Fruit fly (Drosophila melanogaster) Kc167 (cell line): ENCODE results near the gene Ugt36A1.

Experiments
- Myc ChIP-seq: fragments of >200 bp; optimal IDR thresholded peaks from 2 replicates; lab custom pipeline; 2017; ENCODE audit warnings: missing external identifiers
- psq ChIP-seq: fragments of >200 bp; optimal IDR thresholded peaks from 2 replicates; lab custom pipeline; 2017; ENCODE audit warnings: missing external identifiers
- ttk ChIP-seq: sonication (Bioruptor generic); optimal IDR thresholded peaks from 2 replicates; lab custom pipeline; 2017; ENCODE audit warnings: missing external identifiers

DNA sequence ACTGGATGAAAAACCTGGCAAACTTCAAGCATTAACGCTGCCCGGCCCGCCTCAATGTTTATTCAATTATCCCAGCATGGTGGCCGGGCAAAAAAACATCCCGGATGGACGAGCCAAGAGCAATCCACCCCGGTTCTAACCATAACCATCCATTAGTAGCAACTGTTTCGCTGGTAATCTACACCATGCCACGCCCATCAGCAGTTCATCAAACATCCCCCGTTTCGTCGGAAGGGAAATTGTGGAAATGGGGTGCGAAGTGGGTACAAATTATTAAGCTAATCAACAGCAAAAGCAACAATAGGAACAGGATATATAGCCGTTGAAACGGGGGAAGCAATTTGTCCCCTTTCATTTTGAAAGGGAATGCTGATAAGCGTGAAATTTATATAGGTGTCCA lies 47.4 kb upstream of the Ugt36A1 start:
- TF ChIP-seq psq (lab: Kevin White, UChicago), result no peak
- TF ChIP-seq ttk (lab: Kevin White, UChicago), result no peak
- TF ChIP-seq Myc (lab: Kevin White, UChicago), result no peak
